Fruit fly (Drosophila melanogaster): Measurements from ENCODE around the gene Prosbeta7.

Prosbeta7 gene

dm6 chr3R:5309234-5309798 lies 48.8 kb downstream of the Prosbeta7 start (continued):
- TF ChIP-seq emc (GFP tag; optimal IDR thresholded peaks at IDR 0.05) (no peak), CG10543 (GFP tag; optimal IDR thresholded peaks at IDR 0.05) (no peak), fu2 (GFP tag; optimal IDR thresholded peaks at IDR 0.05) (no peak), gce (GFP tag; IDR thresholded peaks at IDR 0.05) (no peak), BEAF-32 (GFP tag; optimal IDR thresholded peaks at IDR 0.05) (no peak), CG15696 (tag; optimal IDR thresholded peaks at IDR 0.05) (no peak), scrt (GFP tag; optimal IDR thresholded peaks at IDR 0.05) (no peak), Ets97D (GFP tag; optimal IDR thresholded peaks at IDR 0.05) (no peak), ftz-f1 (GFP tag; optimal IDR thresholded peaks at IDR 0.05) (no peak), Lhr (GFP tag; optimal IDR thresholded peaks at IDR 0.05) (no peak), sd (tag; optimal IDR thresholded peaks at IDR 0.05) (peak; percentile 12), pb (GFP tag; optimal IDR thresholded peaks at IDR 0.05) (no peak), CG13894 (tag; optimal IDR thresholded peaks at IDR 0.05) (peak; percentile 19), CG17359 (tag; optimal IDR thresholded peaks at IDR 0.05) (peak; percentile 13), tgo (GFP tag; IDR thresholded peaks at IDR 0.05) (no peak), CG13123 (GFP tag; optimal IDR thresholded peaks at IDR 0.05) (no peak), PHDP (tag; optimal IDR thresholded peaks at IDR 0.05) (peak; percentile 25), B-H2 (GFP tag; optimal IDR thresholded peaks at IDR 0.05) (peak; percentile 22), E2f1 (GFP tag; IDR thresholded peaks at IDR 0.05) (no peak), CG8290 (GFP tag; optimal IDR thresholded peaks at IDR 0.05) (no peak), CG8290 (tag; optimal IDR thresholded peaks at IDR 0.05) (peak in 1 of 2 experiments; percentile 9), so (GFP tag; IDR thresholded peaks at IDR 0.05) (no peak), CG4730 (GFP tag; IDR thresholded peaks at IDR 0.05) (no peak), CG6791 (GFP tag; IDR thresholded peaks at IDR 0.05; ENCODE audit: partially characterized antibody) (no peak), CG30431 (GFP tag; optimal IDR thresholded peaks at IDR 0.05) (no peak), CG15269 (tag; optimal IDR thresholded peaks at IDR 0.05) (no peak), CG11093 (GFP tag; IDR thresholded peaks at IDR 0.05) (no peak), CG4820 (GFP tag; optimal IDR thresholded peaks at IDR 0.05) (no peak), CG3838 (GFP tag; optimal IDR thresholded peaks at IDR 0.05) (no peak)

- TF ChIP-seq nom (GFP tag; optimal IDR thresholded peaks at IDR 0.05) (peak; percentile 75), Med (GFP tag) (peak; percentile 70), CG33213 (GFP tag; optimal IDR thresholded peaks at IDR 0.05) (no peak), chinmo (GFP tag; IDR thresholded peaks at IDR 0.05; ENCODE audit: partially characterized antibody) (0 out of 4 replicates have a peak, but pooled peaks have one; percentile 12), sens (GFP tag) (peak; percentile 19)
These were observed 49.9 kb downstream of the Prosbeta7 start for dm6 chr3R:5308137-5308797.
